Fruit fly (Drosophila melanogaster) whole organism: Measurements from ENCODE around the gene CG12278.

Experiments used
- CG8478 ChIP-seq: fragments of >200 bp; optimal IDR thresholded peaks from 2 replicates; lab custom pipeline; 2018; ENCODE audit warnings: inconsistent platforms
- Dll ChIP-seq: fragments of >200 bp; optimal IDR thresholded peaks from 2 replicates; lab custom pipeline; 2017
- EcR ChIP-seq, 2 experiments: fragments of >200 bp; optimal IDR thresholded peaks; 2 replicates each; lab custom pipeline; 2017; ENCODE audit warnings: missing biosample characterization in 2 of 2, missing genetic modification characterization in 2 of 2, missing genetic modification reagents in 2 of 2
- pan ChIP-seq: fragments of >200 bp; optimal IDR thresholded peaks from 2 replicates; lab custom pipeline; 2017
- psq ChIP-seq: fragments of >200 bp; optimal IDR thresholded peaks from 2 replicates; lab custom pipeline; 2017
- usp ChIP-seq: fragments of >200 bp; optimal IDR thresholded peaks from 2 replicates; lab custom pipeline; 2017; ENCODE audit warnings: missing biosample characterization, missing genetic modification characterization, mixed read lengths

The CG12278 gene

DNA sequence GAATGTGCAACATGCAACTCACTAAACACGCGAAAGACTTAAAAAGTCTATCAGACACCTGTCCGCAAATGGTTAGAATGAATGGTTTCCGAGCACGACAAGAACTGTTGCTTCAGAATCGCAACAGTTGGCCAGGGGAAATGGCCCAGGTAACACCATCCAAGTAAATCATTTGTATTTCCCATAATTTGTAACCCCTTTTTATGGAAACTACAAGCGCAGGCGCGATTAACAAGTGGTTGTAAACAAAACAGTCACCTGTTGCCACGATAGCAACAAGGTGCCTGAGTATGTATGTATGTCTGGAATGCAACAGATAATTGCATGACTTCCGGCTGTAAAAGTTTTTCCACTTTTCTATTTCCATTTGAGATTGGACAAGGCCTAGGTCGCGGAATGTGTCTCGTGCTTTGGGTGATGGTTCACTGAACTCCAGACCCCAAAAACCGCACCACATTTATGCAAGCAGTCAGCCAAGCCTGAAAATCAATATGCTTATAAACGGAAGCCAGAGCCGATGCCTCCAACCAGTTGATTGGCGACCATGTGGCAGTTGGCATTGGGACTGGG lies at the start of gene CG12278:
Gene CG12278 (plus strand): TSS at position 520 of the 570 bp plus-strand sequence.
- TF ChIP-seq EcR (GFP tag; optimal IDR thresholded peaks at IDR 0.05; lab: Kevin White, UChicago), result no peak
- no peak for TF ChIP-seq psq
- no peak for TF ChIP-seq usp (GFP tag; lab: Kevin White, UChicago)
- TF ChIP-seq Dll (lab: Kevin White, UChicago), result no peak
- TF ChIP-seq CG8478 (lab: Kevin White, UChicago), result no peak
- TF ChIP-seq pan, result no peak

DNA sequence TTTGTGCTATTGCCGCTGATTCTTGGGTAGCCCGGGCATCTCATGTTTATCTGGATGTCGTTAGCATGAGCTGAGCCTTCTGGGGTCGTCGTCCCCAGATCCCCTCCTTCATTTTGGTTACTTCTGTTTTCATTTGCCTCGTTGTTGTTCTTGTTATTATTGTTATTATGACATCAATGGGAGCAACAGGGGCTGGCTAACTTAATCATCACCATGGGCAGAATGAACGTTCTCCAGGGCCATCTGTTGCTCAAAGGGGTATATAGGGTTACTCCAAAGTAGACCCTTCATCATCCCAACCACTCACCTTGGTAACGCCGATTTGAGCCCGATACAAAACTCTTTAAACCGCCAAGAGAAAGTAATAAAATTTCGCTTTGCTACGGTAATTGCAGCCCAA lies 45.5 kb upstream of the CG12278 start:
- TF ChIP-seq usp (GFP tag; lab: Kevin White, UChicago), result no peak
- TF ChIP-seq psq, result no peak
- TF ChIP-seq CG8478 (lab: Kevin White, UChicago), result no peak
- no peak for TF ChIP-seq EcR (GFP tag; optimal IDR thresholded peaks at IDR 0.05; lab: Kevin White, UChicago)
- no peak for TF ChIP-seq Dll (lab: Kevin White, UChicago)
- no peak for TF ChIP-seq pan

DNA sequence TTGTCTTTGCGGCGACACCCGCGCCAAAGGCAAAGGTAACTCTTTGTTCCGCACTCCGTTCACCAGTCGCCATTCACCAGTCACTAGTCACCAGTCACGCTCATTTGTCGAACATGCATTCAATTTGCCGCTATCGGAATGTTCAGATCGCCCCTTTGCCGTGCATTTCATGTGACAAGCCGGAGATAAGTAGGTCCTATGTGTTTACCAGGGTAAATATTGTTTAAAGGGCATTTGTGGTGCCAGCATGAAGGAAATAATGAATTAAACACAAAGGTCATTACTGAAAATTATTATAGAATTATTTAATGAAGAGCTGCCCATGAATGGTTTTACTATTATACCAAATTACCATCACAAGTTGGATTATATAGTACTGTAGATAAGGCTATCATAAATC lies 42.7 kb upstream of the CG12278 start:
- TF ChIP-seq psq (no peak), Dll (lab: Kevin White, UChicago) (no peak), EcR (GFP tag; optimal IDR thresholded peaks at IDR 0.05; lab: Kevin White, UChicago) (no peak), CG8478 (lab: Kevin White, UChicago) (no peak), pan (no peak), usp (GFP tag; lab: Kevin White, UChicago) (no peak)

DNA sequence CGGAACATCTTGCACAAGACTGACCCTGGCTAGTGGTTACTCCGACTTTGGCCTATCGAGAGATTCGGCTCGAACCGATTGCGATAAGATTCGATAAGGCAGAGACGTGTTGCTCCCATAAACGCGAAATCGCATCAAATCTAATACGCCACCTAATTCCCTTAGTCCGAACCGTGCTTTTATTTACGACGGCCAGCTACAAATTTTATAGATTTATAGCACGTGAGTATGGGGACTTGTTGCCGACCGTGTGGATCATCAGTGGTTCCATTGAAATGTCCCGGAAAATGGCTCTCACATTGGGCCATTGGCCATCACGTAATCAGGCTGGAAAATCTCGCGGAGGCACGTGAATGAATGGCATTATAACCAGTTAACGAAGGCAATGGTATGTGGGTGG lies 36.9 kb upstream of the CG12278 start, which contains the start of gene Alp5:
Gene Alp5 (minus strand): TSS at position 24 of the 400 bp plus-strand sequence.
- TF ChIP-seq Dll (lab: Kevin White, UChicago), result no peak
- TF ChIP-seq psq, result no peak
- no peak for TF ChIP-seq CG8478 (lab: Kevin White, UChicago)
- no peak for TF ChIP-seq pan
- TF ChIP-seq usp (GFP tag; lab: Kevin White, UChicago), result no peak
- no peak for TF ChIP-seq EcR (GFP tag; optimal IDR thresholded peaks at IDR 0.05; lab: Kevin White, UChicago)

DNA sequence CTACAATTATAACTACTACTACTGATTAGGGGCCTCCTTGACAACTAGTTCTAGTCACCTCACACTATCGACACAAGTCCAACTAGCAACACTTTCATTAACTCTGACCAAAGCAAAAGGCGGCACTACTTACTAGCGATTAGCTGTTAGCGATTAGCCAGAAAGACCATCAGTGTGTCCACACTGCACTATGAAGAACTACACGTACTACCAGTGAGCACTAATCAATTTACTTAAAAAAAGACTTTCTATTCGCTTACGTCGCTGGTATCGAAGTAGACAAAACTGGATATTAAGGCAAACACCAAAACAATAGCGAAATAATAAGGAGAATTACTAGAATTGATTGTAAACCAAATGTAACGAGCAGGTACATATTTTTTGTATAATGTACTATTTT lies 30.1 kb upstream of the CG12278 start:
- TF ChIP-seq pan (no peak), CG8478 (lab: Kevin White, UChicago) (no peak), EcR (GFP tag; optimal IDR thresholded peaks at IDR 0.05; lab: Kevin White, UChicago) (no peak), usp (GFP tag; lab: Kevin White, UChicago) (no peak), Dll (lab: Kevin White, UChicago) (no peak), psq (no peak)

DNA sequence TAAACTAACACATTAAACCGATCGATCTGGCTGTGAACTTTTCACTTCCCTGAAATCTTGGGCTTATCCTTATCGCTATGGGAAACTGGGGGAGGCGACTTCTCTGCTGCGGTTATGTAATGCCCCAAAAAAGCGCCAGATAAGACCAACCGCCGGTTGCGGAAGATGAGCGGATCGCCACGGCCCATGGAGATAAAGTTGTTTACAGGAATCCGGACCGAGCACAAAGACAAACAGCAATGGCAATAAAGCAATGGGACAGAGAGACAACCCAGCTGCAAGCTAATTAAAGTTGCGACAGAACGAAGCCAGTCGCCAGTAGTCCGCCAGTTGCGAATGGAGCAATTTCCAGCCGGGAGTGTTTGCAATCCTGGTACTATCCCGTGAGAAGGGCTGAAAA lies 28.2 kb upstream of the CG12278 start, which contains the start of gene CG5697:
Gene CG5697 (plus strand): TSS at position 314 of the 400 bp plus-strand sequence.
- no peak for TF ChIP-seq pan
- no peak for TF ChIP-seq usp (GFP tag; lab: Kevin White, UChicago)
- no peak for TF ChIP-seq EcR (GFP tag; optimal IDR thresholded peaks at IDR 0.05; lab: Kevin White, UChicago)
- TF ChIP-seq Dll (lab: Kevin White, UChicago), result no peak
- TF ChIP-seq psq, result no peak
- no peak for TF ChIP-seq CG8478 (lab: Kevin White, UChicago)

DNA sequence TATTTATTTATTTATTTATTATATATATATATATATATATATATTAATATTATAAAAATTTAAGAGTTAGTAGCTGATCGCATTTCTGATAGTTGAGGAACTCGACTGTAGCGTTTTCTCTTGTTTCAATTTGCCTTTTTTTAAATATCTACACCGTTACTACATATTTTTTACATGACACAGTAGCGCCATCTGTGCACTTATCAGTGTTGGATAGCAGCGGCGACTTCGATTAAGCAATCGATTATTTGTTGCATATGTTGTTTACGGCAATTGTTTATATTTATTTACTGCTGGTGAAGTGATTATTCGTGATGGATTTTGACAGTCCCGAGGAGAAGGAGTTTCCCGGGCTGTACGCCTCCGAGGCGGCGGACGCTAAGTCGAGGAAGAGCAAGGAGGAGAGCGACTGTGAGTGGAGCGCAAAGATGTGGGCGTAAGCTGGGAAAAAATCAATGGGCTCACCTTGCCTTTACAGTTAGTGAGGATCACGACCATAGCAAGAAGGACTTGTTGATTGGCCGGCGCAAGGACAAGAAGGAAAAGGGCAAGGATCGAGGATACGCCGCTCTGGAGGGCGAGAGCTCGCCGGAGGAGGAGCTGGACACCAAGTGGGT lies 26.3 kb upstream of the CG12278 start, which contains the start of gene Rlip:
Gene Rlip (plus strand): TSS at position 221 of the 617 bp plus-strand sequence.
- TF ChIP-seq CG8478 (lab: Kevin White, UChicago) (no peak), EcR (GFP tag; optimal IDR thresholded peaks at IDR 0.05; lab: Kevin White, UChicago) (no peak), pan (no peak), Dll (lab: Kevin White, UChicago) (no peak), usp (GFP tag; lab: Kevin White, UChicago) (no peak), psq (no peak)

DNA sequence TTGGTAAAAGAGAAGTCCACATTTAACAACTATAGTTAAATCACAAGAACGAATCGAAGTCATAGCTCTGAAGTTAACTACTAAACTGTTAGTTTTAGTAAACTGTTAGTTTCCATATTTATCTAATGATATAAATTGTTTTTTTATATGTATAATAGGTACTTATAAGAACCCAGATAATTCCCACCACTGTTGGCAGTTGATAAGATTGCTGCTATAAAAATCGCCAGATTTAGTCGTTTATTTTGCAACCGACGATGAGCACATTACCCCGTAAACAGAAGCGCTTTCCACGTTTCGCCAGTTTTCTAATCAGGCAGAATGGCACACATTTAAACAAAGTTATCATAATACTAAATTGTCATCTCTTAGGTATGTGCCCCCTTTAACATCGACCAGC lies 24.8 kb upstream of the CG12278 start:
- TF ChIP-seq CG8478 (lab: Kevin White, UChicago), result no peak
- no peak for TF ChIP-seq EcR (GFP tag; optimal IDR thresholded peaks at IDR 0.05; lab: Kevin White, UChicago)
- no peak for TF ChIP-seq pan
- TF ChIP-seq psq, result no peak
- no peak for TF ChIP-seq Dll (lab: Kevin White, UChicago)
- no peak for TF ChIP-seq usp (GFP tag; lab: Kevin White, UChicago)

DNA sequence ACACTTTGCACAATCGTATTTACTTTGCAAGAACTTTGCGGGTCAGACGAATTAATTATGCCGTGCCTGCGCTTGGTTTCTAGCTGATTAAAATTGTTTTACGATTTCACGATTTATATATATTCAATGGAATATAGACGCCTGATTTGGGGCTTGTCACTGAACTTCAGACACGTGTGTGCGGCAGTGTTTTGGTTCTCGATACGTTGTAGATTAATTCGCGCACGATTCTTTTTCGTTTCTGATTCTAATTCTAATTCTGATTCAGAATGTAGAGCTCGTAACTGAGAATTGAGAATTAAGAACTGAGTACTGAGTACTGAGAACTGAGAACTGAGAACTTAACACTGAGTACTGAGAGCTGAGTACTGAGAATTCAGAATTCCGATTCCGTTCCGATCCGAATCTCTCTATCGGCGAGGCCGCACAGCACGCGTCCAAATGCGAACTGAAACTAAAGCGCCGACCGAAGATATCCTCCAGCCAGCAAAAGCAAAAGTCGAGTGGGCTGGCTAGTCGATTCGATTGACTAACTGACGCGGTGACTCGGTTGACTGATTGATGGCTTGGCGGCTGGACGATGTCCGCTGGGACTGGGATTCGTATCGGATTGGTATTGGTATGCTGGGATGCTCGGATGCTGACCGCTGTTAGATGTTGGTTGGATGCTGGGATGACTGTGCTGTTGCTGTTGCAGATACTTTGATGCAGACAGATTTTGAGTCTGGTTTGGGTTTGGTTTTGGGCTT lies 20.9 kb upstream of the CG12278 start:
- TF ChIP-seq usp (GFP tag; lab: Kevin White, UChicago), result no peak
- TF ChIP-seq EcR (GFP tag; optimal IDR thresholded peaks at IDR 0.05; lab: Kevin White, UChicago), result no peak
- TF ChIP-seq psq, result no peak
- TF ChIP-seq Dll (lab: Kevin White, UChicago), result no peak
- no peak for TF ChIP-seq CG8478 (lab: Kevin White, UChicago)
- no peak for TF ChIP-seq pan

DNA sequence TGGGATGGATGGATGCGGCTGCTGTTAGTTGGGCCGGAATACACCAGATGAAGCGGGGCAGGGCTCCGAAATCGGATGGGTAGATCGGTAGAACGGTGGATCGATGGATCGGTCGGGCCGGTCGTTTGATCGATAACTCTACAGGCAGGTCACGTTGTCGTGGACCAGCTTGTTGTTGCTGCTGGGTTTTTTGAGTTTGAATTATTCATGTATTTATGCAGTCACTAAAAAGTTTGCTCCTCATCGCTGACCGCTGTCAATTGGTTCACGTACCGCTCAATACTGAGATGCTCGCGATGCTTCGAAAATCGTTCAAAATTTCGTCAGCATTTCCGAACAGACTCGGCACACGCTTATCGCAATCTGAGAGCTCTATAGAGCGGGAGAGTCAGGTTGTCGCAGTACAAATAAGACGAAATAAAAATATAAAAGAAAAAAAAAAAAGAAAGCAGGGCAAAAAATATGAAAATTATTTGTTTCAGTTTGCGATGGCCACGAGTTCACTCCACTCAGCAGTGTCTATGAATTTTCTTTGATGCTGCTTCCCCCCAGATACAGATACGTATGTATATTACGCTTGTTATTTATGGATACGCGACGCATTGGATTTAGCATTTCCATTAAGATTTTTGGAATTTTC lies 19.8 kb upstream of the CG12278 start, which contains the start of gene peg:
Gene peg (minus strand): TSS at position 262 of the 640 bp plus-strand sequence.
- TF ChIP-seq CG8478 (lab: Kevin White, UChicago) (no peak), EcR (GFP tag; optimal IDR thresholded peaks at IDR 0.05; lab: Kevin White, UChicago) (no peak), usp (GFP tag; lab: Kevin White, UChicago) (no peak), pan (no peak), psq (no peak), Dll (lab: Kevin White, UChicago) (no peak)

DNA sequence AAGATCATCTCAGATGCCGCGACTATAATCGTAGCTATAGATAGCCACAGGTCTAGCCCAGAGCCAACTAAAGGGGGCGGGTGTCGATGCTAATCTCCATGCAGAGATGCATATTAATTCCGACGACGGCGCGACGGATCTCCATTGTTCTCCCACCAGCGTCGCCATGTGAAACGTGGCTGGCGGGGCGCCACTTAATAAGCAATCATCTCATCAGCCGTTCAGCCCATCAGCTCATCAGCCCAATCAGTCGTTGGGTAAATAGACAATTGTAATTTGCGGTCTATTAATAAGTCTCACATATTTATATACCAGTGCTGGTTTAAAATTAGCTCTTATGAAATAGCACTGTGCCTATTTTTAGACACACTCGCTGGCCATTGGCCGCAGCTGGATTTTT lies 18.4 kb upstream of the CG12278 start:
- no peak for TF ChIP-seq pan
- TF ChIP-seq usp (GFP tag; lab: Kevin White, UChicago), result no peak
- no peak for TF ChIP-seq Dll (lab: Kevin White, UChicago)
- TF ChIP-seq CG8478 (lab: Kevin White, UChicago), result no peak
- TF ChIP-seq psq, result no peak
- no peak for TF ChIP-seq EcR (GFP tag; optimal IDR thresholded peaks at IDR 0.05; lab: Kevin White, UChicago)
